Worm (Caenorhabditis elegans) whole organism, early embryonic: ENCODE data around the gene tyr-6.

Experiments used
- ama-1 ChIP-seq: fragments of 150-350 bp; optimal IDR thresholded peaks from 2 replicates; lab custom pipeline; 2014
- hmbx-1 ChIP-seq: sonication (generic microtip); optimal IDR thresholded peaks from 2 replicates; lab custom pipeline; 2016; ENCODE audit warnings: mild to moderate bottlenecking, missing genetic modification characterization, missing compliant biosample characterization
- tra-4 ChIP-seq: sonication (generic microtip); optimal IDR thresholded peaks from 2 replicates; lab custom pipeline; 2017; ENCODE audit warnings: missing genetic modification characterization, missing compliant biosample characterization

DNA sequence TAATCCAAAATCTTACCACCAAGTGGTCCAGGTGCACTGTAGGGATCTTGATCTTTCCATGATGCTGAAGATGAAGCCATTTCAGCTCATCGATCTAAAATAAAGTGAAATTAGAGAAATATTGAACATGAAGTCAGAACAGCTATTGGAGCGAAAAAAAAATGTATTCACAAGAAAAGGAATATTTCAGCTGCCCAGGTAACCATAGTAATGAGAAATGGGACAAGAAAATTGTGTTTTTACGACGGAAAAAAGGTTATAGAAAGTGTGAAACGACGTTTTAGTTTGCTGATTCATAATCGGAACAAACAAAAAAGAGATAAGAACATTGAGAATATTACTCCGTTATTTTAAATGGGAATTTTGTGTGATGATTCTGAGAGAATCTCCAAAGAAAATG, 7.2 kb upstream of the tyr-6 start, which contains the start of gene Y73B6BL.27:
- TF ChIP-seq ama-1 (lab: Kevin White, UChicago) (no peak), hmbx-1 (tag; lab: Kevin White, UChicago) (no peak), tra-4 (tag; lab: Kevin White, UChicago) (no peak)
